Worm (Caenorhabditis elegans) whole organism, L4/young adult: Measurements from ENCODE around the gene C54F6.5.

Experiments used
- W03F9.2 ChIP-seq: fragments of 150-350 bp; optimal IDR thresholded peaks from 2 replicates; lab custom pipeline; 2014; ENCODE audit warnings: missing biosample characterization, missing genetic modification characterization
- dao-5 ChIP-seq: sonication (generic microtip); optimal IDR thresholded peaks from 2 replicates; lab custom pipeline; 2016; ENCODE audit warnings: missing genotype, missing genetic modification characterization, moderate library complexity, missing compliant biosample characterization

DNA sequence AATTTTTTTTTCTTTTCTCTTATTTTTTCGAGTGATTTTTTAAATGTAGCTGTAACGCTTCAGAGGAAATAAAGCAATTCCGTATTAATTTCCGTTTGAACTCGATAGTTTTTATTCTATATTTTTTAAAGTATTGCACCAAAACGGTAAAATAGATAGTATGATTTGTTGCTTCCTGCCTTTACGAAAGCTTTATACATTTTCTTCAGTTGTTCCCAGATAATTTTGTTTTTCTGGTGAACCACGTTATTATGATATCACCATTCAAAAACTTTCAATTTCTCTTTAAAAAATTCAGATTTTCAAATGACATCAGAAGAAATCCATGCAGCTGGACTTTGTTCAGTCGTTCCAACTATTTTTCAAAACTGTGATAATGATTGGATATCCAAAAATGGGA is 14.0 kb upstream of the C54F6.5 start, which contains the start of gene srb-18:
- TF ChIP-seq dao-5 (no peak), W03F9.2 (tag; lab: Kevin White, UChicago) (no peak)
